Worm (Caenorhabditis elegans) whole organism, L2 larva: ENCODE data around the gene nep-10.
A peak's percentile ranks its signal among the peaks of the same experiment; 100 is the strongest.

Source experiments
- C34F6.9 ChIP-seq: fragments of 150-350 bp; optimal IDR thresholded peaks from 2 replicates; lab custom pipeline; 2014; ENCODE audit warnings: missing biosample characterization, missing genetic modification characterization
- F13H6.1 ChIP-seq: sonication (generic microtip); optimal IDR thresholded peaks from 2 replicates; lab custom pipeline; 2016; ENCODE audit warnings: missing genetic modification characterization, missing compliant biosample characterization
- R02D3.7 ChIP-seq: fragments of 150-350 bp; optimal IDR thresholded peaks from 2 replicates; lab custom pipeline; 2014; ENCODE audit warnings: missing biosample characterization, missing genetic modification characterization
- ZK546.5 ChIP-seq: sonication (generic microtip); optimal IDR thresholded peaks from 2 replicates; lab custom pipeline; 2017; ENCODE audit warnings: missing biosample characterization, missing genetic modification characterization
- alr-1 ChIP-seq: fragments of 150-350 bp; optimal IDR thresholded peaks from 2 replicates; lab custom pipeline; 2014; ENCODE audit warnings: missing biosample characterization, missing genetic modification characterization
- aly-2 ChIP-seq: fragments of 150-350 bp; optimal IDR thresholded peaks from 2 replicates; lab custom pipeline; 2014; ENCODE audit warnings: missing biosample characterization, missing genetic modification characterization
- ama-1 ChIP-seq: fragments of 150-350 bp; optimal IDR thresholded peaks from 2 replicates; lab custom pipeline; 2018; ENCODE audit warnings: inconsistent platforms
- ceh-16 ChIP-seq: fragments of 150-350 bp; optimal IDR thresholded peaks from 2 replicates; lab custom pipeline; 2014; ENCODE audit warnings: missing biosample characterization, missing genetic modification characterization
- ceh-82 ChIP-seq: fragments of 150-350 bp; optimal IDR thresholded peaks from 2 replicates; lab custom pipeline; 2014; ENCODE audit warnings: missing biosample characterization, missing genetic modification characterization
- crh-2 ChIP-seq: sonication (generic microtip); optimal IDR thresholded peaks from 2 replicates; lab custom pipeline; 2017; ENCODE audit warnings: missing biosample characterization, missing genetic modification characterization
- dmd-4 ChIP-seq: sonication (generic microtip); optimal IDR thresholded peaks from 2 replicates; lab custom pipeline; 2017; ENCODE audit warnings: missing biosample characterization, missing genetic modification characterization
- egl-27 ChIP-seq: sonication (generic microtip); optimal IDR thresholded peaks from 3 replicates; lab custom pipeline; 2017; ENCODE audit warnings: missing biosample characterization, missing genetic modification reagents, missing genetic modification characterization
- elt-1 ChIP-seq: fragments of 150-350 bp; optimal IDR thresholded peaks from 2 replicates; lab custom pipeline; 2014; ENCODE audit warnings: missing biosample characterization, missing genetic modification characterization
- elt-3 ChIP-seq: sonication (generic microtip); optimal IDR thresholded peaks from 2 replicates; lab custom pipeline; 2017; ENCODE audit warnings: missing biosample characterization, missing genetic modification characterization
- fos-1 ChIP-seq: fragments of 150-350 bp; optimal IDR thresholded peaks from 2 replicates; lab custom pipeline; 2014; ENCODE audit warnings: missing biosample characterization, missing genetic modification characterization
- gmeb-1 ChIP-seq: fragments of 150-350 bp; optimal IDR thresholded peaks from 2 replicates; lab custom pipeline; 2014; ENCODE audit warnings: missing biosample characterization, missing genetic modification characterization
- lin-11 ChIP-seq: fragments of 150-350 bp; sonication (generic microtip); optimal IDR thresholded peaks from 2 replicates; lab custom pipeline; 2014; ENCODE audit warnings: missing biosample characterization, missing genetic modification characterization, inconsistent platforms, mixed read lengths
- lin-13 ChIP-seq: fragments of 150-350 bp; optimal IDR thresholded peaks from 2 replicates; lab custom pipeline; 2014; ENCODE audit warnings: missing biosample characterization, missing genetic modification reagents, missing genetic modification characterization
- lin-39 ChIP-seq: fragments of 150-350 bp; optimal IDR thresholded peaks from 2 replicates; lab custom pipeline; 2014; ENCODE audit warnings: missing biosample characterization, missing genetic modification reagents, missing genetic modification characterization
- lsy-2 ChIP-seq, 2 experiments: fragments of 150-350 bp in 1 of 2; sonication (generic microtip) in 1 of 2; optimal IDR thresholded peaks; 2 replicates each; lab custom pipeline; 2014 to 2017; ENCODE audit warnings: missing biosample characterization in 2 of 2, missing genetic modification characterization in 2 of 2
- mab-5 ChIP-seq: fragments of 150-350 bp; optimal IDR thresholded peaks from 2 replicates; lab custom pipeline; 2014; ENCODE audit warnings: missing biosample characterization, missing genetic modification characterization
- mbf-1 ChIP-seq: sonication (generic microtip); optimal IDR thresholded peaks from 2 replicates; lab custom pipeline; 2017; ENCODE audit warnings: missing biosample characterization, missing genetic modification characterization
- mdl-1 ChIP-seq, 2 experiments: fragments of 150-350 bp in 1 of 2; sonication (generic microtip) in 1 of 2; optimal IDR thresholded peaks; 2 replicates each; lab custom pipeline; 2017; ENCODE audit warnings: missing biosample characterization in 2 of 2, missing genetic modification characterization in 2 of 2
- nhr-10 ChIP-seq: sonication (generic microtip); optimal IDR thresholded peaks from 2 replicates; lab custom pipeline; 2017; ENCODE audit warnings: missing biosample characterization, missing genetic modification characterization
- nhr-12 ChIP-seq: fragments of 150-350 bp; optimal IDR thresholded peaks from 2 replicates; lab custom pipeline; 2014; ENCODE audit warnings: missing biosample characterization, missing genetic modification characterization
- nhr-129 ChIP-seq: fragments of 150-350 bp; optimal IDR thresholded peaks from 2 replicates; lab custom pipeline; 2014; ENCODE audit warnings: missing biosample characterization, missing genetic modification characterization
- nhr-21 ChIP-seq: fragments of 150-350 bp; optimal IDR thresholded peaks from 2 replicates; lab custom pipeline; 2014; ENCODE audit warnings: missing biosample characterization, missing genetic modification characterization
- nhr-237 ChIP-seq: fragments of 150-350 bp; optimal IDR thresholded peaks from 2 replicates; lab custom pipeline; 2014; ENCODE audit warnings: missing biosample characterization, missing genetic modification characterization
- nhr-25 ChIP-seq: fragments of 150-350 bp; sonication (generic microtip); optimal IDR thresholded peaks from 3 replicates; lab custom pipeline; 2014; ENCODE audit warnings: missing biosample characterization, missing genetic modification characterization
- nhr-6 ChIP-seq: fragments of 150-350 bp; optimal IDR thresholded peaks from 2 replicates; lab custom pipeline; 2014; ENCODE audit warnings: missing biosample characterization, missing genetic modification characterization
- nhr-77 ChIP-seq: fragments of 150-350 bp; optimal IDR thresholded peaks from 2 replicates; lab custom pipeline; 2014; ENCODE audit warnings: missing biosample characterization, missing genetic modification characterization
- peb-1 ChIP-seq: fragments of 150-350 bp; optimal IDR thresholded peaks from 2 replicates; lab custom pipeline; 2014; ENCODE audit warnings: missing biosample characterization, missing genetic modification characterization
- sem-4 ChIP-seq: fragments of 150-350 bp; optimal IDR thresholded peaks from 2 replicates; lab custom pipeline; 2014; ENCODE audit warnings: missing biosample characterization, missing genetic modification reagents, missing genetic modification characterization
- skn-1 ChIP-seq: sonication (generic microtip); optimal IDR thresholded peaks from 2 replicates; lab custom pipeline; 2017; ENCODE audit warnings: missing biosample characterization, missing genetic modification characterization
- sma-3 ChIP-seq: sonication (generic microtip); optimal IDR thresholded peaks from 2 replicates; lab custom pipeline; 2016; ENCODE audit warnings: missing genetic modification reagents, missing genetic modification characterization, missing compliant biosample characterization
- sma-9 ChIP-seq, 2 experiments: fragments of 150-350 bp in 1 of 2; sonication (generic microtip) in 1 of 2; optimal IDR thresholded peaks; 2 replicates each; lab custom pipeline; 2014 to 2016; ENCODE audit warnings: missing genetic modification characterization in 2 of 2, mild to moderate bottlenecking in 1 of 2, missing biosample characterization in 1 of 2, missing compliant biosample characterization in 1 of 2, missing genetic modification reagents in 1 of 2, moderate library complexity in 1 of 2
- snpc-4 ChIP-seq: fragments of 150-350 bp; optimal IDR thresholded peaks from 2 replicates; lab custom pipeline; 2014; ENCODE audit warnings: missing biosample characterization, missing genetic modification characterization
- unc-39 ChIP-seq: fragments of 150-350 bp; optimal IDR thresholded peaks from 2 replicates; lab custom pipeline; 2014; ENCODE audit warnings: missing biosample characterization, missing genetic modification characterization
- unc-55 ChIP-seq: fragments of 150-350 bp; sonication (generic microtip); optimal IDR thresholded peaks from 3 replicates; lab custom pipeline; 2014; ENCODE audit warnings: missing biosample characterization, missing genetic modification reagents, missing genetic modification characterization
- unc-62 ChIP-seq: fragments of 150-350 bp; optimal IDR thresholded peaks from 2 replicates; lab custom pipeline; 2014; ENCODE audit warnings: missing biosample characterization, missing genetic modification reagents, missing genetic modification characterization
- zag-1 ChIP-seq: fragments of 150-350 bp; optimal IDR thresholded peaks from 2 replicates; lab custom pipeline; 2014; ENCODE audit warnings: missing biosample characterization, missing genetic modification characterization
- ztf-11 ChIP-seq: sonication (generic microtip); optimal IDR thresholded peaks from 2 replicates; lab custom pipeline; 2017; ENCODE audit warnings: missing biosample characterization, missing genetic modification characterization
- ztf-4 ChIP-seq: fragments of 150-350 bp; optimal IDR thresholded peaks from 2 replicates; lab custom pipeline; 2014; ENCODE audit warnings: missing biosample characterization, missing genetic modification characterization

The nep-10 gene

ce11 chrII:3441377-3441776 is 38.6 kb upstream of the nep-10 start, which contains the start of gene C16C8.27:
TSS of gene C16C8.27 (plus strand) at chrII:3441677.
- TF ChIP-seq ztf-4 (tag; lab: Kevin White, UChicago): no peak
- TF ChIP-seq elt-3 (tag; lab: Kevin White, UChicago): no peak
- TF ChIP-seq mbf-1 (tag; lab: Kevin White, UChicago): no peak
- no peak for TF ChIP-seq lin-39 (tag; lab: Kevin White, UChicago)
- TF ChIP-seq nhr-25 (tag; lab: Kevin White, UChicago): no peak
- TF ChIP-seq elt-1 (tag; lab: Kevin White, UChicago): no peak

- TF ChIP-seq nhr-77 (tag; lab: Kevin White, UChicago): no peak
- TF ChIP-seq ceh-16: no peak
Observed at ce11 chrII:3440641-3440926, 37.8 kb upstream of the nep-10 start, which contains the start of gene C16C8.17. TSS of gene C16C8.17 (plus strand) at chrII:3440827.

ce11 chrII:3439842-3440640 is 37.3 kb upstream of the nep-10 start:
- no peak for TF ChIP-seq ztf-11 (tag; lab: Kevin White, UChicago)
- no peak for TF ChIP-seq egl-27 (tag; lab: Kevin White, UChicago)
- TF ChIP-seq nhr-237 (tag; lab: Kevin White, UChicago): no peak
- no peak for TF ChIP-seq unc-39
- no peak for TF ChIP-seq unc-55
- TF ChIP-seq nhr-77 (tag; lab: Kevin White, UChicago): no peak
- TF ChIP-seq snpc-4 (tag; lab: Kevin White, UChicago): peak; percentile 59
- peak; percentile 72 for TF ChIP-seq fos-1
- no peak for TF ChIP-seq skn-1 (tag; lab: Kevin White, UChicago)
- TF ChIP-seq nhr-10 (tag; lab: Kevin White, UChicago): no peak
- TF ChIP-seq ceh-82 (tag; lab: Kevin White, UChicago): no peak
- no peak for TF ChIP-seq C34F6.9 (tag; lab: Kevin White, UChicago)
- TF ChIP-seq unc-62 (GFP tag; lab: Kevin White, UChicago): no peak
- no peak for TF ChIP-seq nhr-25 (tag; lab: Kevin White, UChicago)
- no peak for TF ChIP-seq dmd-4 (tag; lab: Kevin White, UChicago)
- TF ChIP-seq sma-3: peak; percentile 66
- no peak for TF ChIP-seq zag-1 (tag; lab: Kevin White, UChicago)
- no peak for TF ChIP-seq elt-3 (tag; lab: Kevin White, UChicago)
- TF ChIP-seq lin-39 (tag; lab: Kevin White, UChicago): no peak
- TF ChIP-seq R02D3.7: no peak
- TF ChIP-seq sem-4 (tag; lab: Kevin White, UChicago): no peak
- TF ChIP-seq nhr-6 (tag; lab: Kevin White, UChicago): no peak
- peak; percentile 90 for TF ChIP-seq sma-9 (GFP tag; optimal IDR thresholded peaks at IDR 0.05; lab: Kevin White, UChicago)
- TF ChIP-seq sma-9 (tag; optimal IDR thresholded peaks at IDR 0.05; lab: Kevin White, UChicago): no peak
- no peak for TF ChIP-seq mab-5 (tag; lab: Kevin White, UChicago)

- TF ChIP-seq crh-2 (peak; percentile 29), nhr-129 (tag; lab: Kevin White, UChicago) (peak; percentile 12), ama-1 (lab: Kevin White, UChicago) (no peak), peb-1 (tag; lab: Kevin White, UChicago) (no peak), sma-9 (GFP tag; optimal IDR thresholded peaks at IDR 0.05; lab: Kevin White, UChicago) (peak; percentile 16), sma-9 (tag; optimal IDR thresholded peaks at IDR 0.05; lab: Kevin White, UChicago) (no peak), nhr-12 (no peak), nhr-10 (tag; lab: Kevin White, UChicago) (no peak), sma-3 (peak; percentile 68), F13H6.1 (tag; lab: Kevin White, UChicago) (no peak), elt-1 (tag; lab: Kevin White, UChicago) (no peak), aly-2 (tag; lab: Kevin White, UChicago) (no peak), C34F6.9 (tag; lab: Kevin White, UChicago) (no peak), egl-27 (tag; lab: Kevin White, UChicago) (peak; percentile 7), unc-62 (GFP tag; lab: Kevin White, UChicago) (no peak), gmeb-1 (peak; percentile 46), mab-5 (tag; lab: Kevin White, UChicago) (no peak), fos-1 (peak; percentile 64), nhr-6 (tag; lab: Kevin White, UChicago) (no peak), lsy-2 (tag; optimal IDR thresholded peaks at IDR 0.05; lab: Kevin White, UChicago) (no peak), ceh-82 (tag; lab: Kevin White, UChicago) (no peak), mdl-1 (tag; optimal IDR thresholded peaks at IDR 0.05; lab: Kevin White, UChicago) (no peak), alr-1 (tag; lab: Kevin White, UChicago) (no peak), nhr-25 (tag; lab: Kevin White, UChicago) (no peak), lin-13 (GFP tag; lab: Kevin White, UChicago) (peak; percentile 27), zag-1 (tag; lab: Kevin White, UChicago) (no peak), lin-11 (tag; lab: Kevin White, UChicago) (no peak), nhr-21 (tag; lab: Kevin White, UChicago) (peak; percentile 6), sem-4 (tag; lab: Kevin White, UChicago) (no peak), ztf-4 (tag; lab: Kevin White, UChicago) (no peak), ZK546.5 (tag; lab: Kevin White, UChicago) (no peak)
Observed at ce11 chrII:3439244-3439698, 36.5 kb upstream of the nep-10 start.
